Fruit fly (Drosophila melanogaster): Measurements from ENCODE around the gene CG13078.

Gene CG13078

dm6 chr2L:19517154-19517814 lies 46.4 kb upstream of the CG13078 start, which contains the start of gene Hasp (continued):
- TF ChIP-seq CG11247 (GFP tag; IDR thresholded peaks at IDR 0.05), result no peak
- TF ChIP-seq CG2116 (GFP tag; optimal IDR thresholded peaks at IDR 0.05), result peak; percentile 72
- no peak for TF ChIP-seq CG17912 (GFP tag; optimal IDR thresholded peaks at IDR 0.05)
- peak; percentile 5 for TF ChIP-seq B-H2 (GFP tag; optimal IDR thresholded peaks at IDR 0.05)
- peak; percentile 48 for TF ChIP-seq Nf-YC (tag; optimal IDR thresholded peaks at IDR 0.05)
- no peak for TF ChIP-seq lab (GFP tag; optimal IDR thresholded peaks at IDR 0.05)
- no peak for TF ChIP-seq CG1792 (GFP tag; optimal IDR thresholded peaks at IDR 0.05)
- peak; percentile 75 for TF ChIP-seq Blimp-1 (GFP tag; optimal IDR thresholded peaks at IDR 0.05)
- no peak for TF ChIP-seq shn (GFP tag; optimal IDR thresholded peaks at IDR 0.05)
- TF ChIP-seq CG1529 (GFP tag; optimal IDR thresholded peaks at IDR 0.05), result no peak
- TF ChIP-seq CG8478 (optimal IDR thresholded peaks at IDR 0.05), result no peak
- TF ChIP-seq CG1602 (GFP tag; optimal IDR thresholded peaks at IDR 0.05), result no peak
- no peak for TF ChIP-seq Awh (GFP tag; IDR thresholded peaks at IDR 0.05)
- no peak for TF ChIP-seq CG17568 (GFP tag; optimal IDR thresholded peaks at IDR 0.05)
- no peak for TF ChIP-seq tap (tag; optimal IDR thresholded peaks at IDR 0.05)
- no peak for TF ChIP-seq eve (GFP tag; optimal IDR thresholded peaks at IDR 0.05)
- TF ChIP-seq CG34376 (GFP tag; optimal IDR thresholded peaks at IDR 0.05), result no peak
- no peak for TF ChIP-seq Mrtf (GFP tag; IDR thresholded peaks at IDR 0.05)
- TF ChIP-seq CG2678 (tag; optimal IDR thresholded peaks at IDR 0.05), result peak; percentile 68
- peak; percentile 17; the same call in 1 of the 2 replicates for TF ChIP-seq CG10366 (GFP tag; IDR thresholded peaks at IDR 0.05)
- peak; percentile 29 for TF ChIP-seq CG17385 (GFP tag; optimal IDR thresholded peaks at IDR 0.05)
- TF ChIP-seq repo (GFP tag; optimal IDR thresholded peaks at IDR 0.05), result no peak
- TF ChIP-seq CG14667 (GFP tag; IDR thresholded peaks at IDR 0.05), result no peak
- TF ChIP-seq CG12942 (GFP tag; optimal IDR thresholded peaks at IDR 0.05), result peak; percentile 46
- no peak for TF ChIP-seq CG42726 (GFP tag; IDR thresholded peaks at IDR 0.05; ENCODE audit: partially characterized antibody)
- TF ChIP-seq CG8359 (GFP tag; optimal IDR thresholded peaks at IDR 0.05; ENCODE audit: borderline replicate concordance), result no peak
- TF ChIP-seq CG14965 (GFP tag; optimal IDR thresholded peaks at IDR 0.05; ENCODE audit: borderline replicate concordance), result no peak
- peak; percentile 66 for TF ChIP-seq grau (tag; optimal IDR thresholded peaks at IDR 0.05)
- TF ChIP-seq chn (GFP tag; optimal IDR thresholded peaks at IDR 0.05), result no peak
- TF ChIP-seq CG17328 (GFP tag; IDR thresholded peaks at IDR 0.05), result peak; percentile 29; the same call in 1 of the 2 replicates
- no peak for TF ChIP-seq tup (GFP tag; optimal IDR thresholded peaks at IDR 0.05)
- TF ChIP-seq nau (GFP tag; optimal IDR thresholded peaks at IDR 0.05), result no peak
- peak; percentile 2 for TF ChIP-seq CG3065 (GFP tag; optimal IDR thresholded peaks at IDR 0.05)
- no peak for TF ChIP-seq wek (GFP tag; optimal IDR thresholded peaks at IDR 0.05)
- TF ChIP-seq CG9817 (tag; optimal IDR thresholded peaks at IDR 0.05), result no peak
- no peak for TF ChIP-seq CG33213 (GFP tag; optimal IDR thresholded peaks at IDR 0.05)
- no peak for TF ChIP-seq disco-r (GFP tag; optimal IDR thresholded peaks at IDR 0.05)
- no peak for TF ChIP-seq CG10565 (GFP tag; optimal IDR thresholded peaks at IDR 0.05)
- peak; percentile 91 for TF ChIP-seq zen2 (GFP tag; IDR thresholded peaks at IDR 0.05; ENCODE audit: partially characterized antibody)
- peak; percentile 61 for TF ChIP-seq unc-4 (GFP tag; IDR thresholded peaks at IDR 0.05; ENCODE audit: partially characterized antibody)
- peak; percentile 33 for TF ChIP-seq E2f2 (GFP tag; IDR thresholded peaks at IDR 0.05)
- peak; percentile 77 for TF ChIP-seq CG13287 (GFP tag; IDR thresholded peaks at IDR 0.05; ENCODE audit: partially characterized antibody)
- TF ChIP-seq twi (tag; optimal IDR thresholded peaks at IDR 0.05), result no peak
- TF ChIP-seq aop (GFP tag; IDR thresholded peaks at IDR 0.05), result no peak
- TF ChIP-seq CG17361 (GFP tag; IDR thresholded peaks at IDR 0.05), result peak; percentile 71; the same call in 2 of the 3 replicates
- peak; percentile 4 for TF ChIP-seq BEAF-32 (GFP tag; optimal IDR thresholded peaks at IDR 0.05)
- no peak for TF ChIP-seq Mes4 (GFP tag; optimal IDR thresholded peaks at IDR 0.05)
- peak; percentile 12 for TF ChIP-seq CG9437 (GFP tag; optimal IDR thresholded peaks at IDR 0.05)
- TF ChIP-seq CG1832 (GFP tag; optimal IDR thresholded peaks at IDR 0.05), result no peak
- TF ChIP-seq Ada2b (GFP tag; IDR thresholded peaks at IDR 0.05), result 0 out of 2 replicates have a peak, but pooled peaks have one; percentile 23
